Fruit fly (Drosophila melanogaster) whole organism, prepupa: Measurements from ENCODE around the gene CG8043.
A peak's percentile ranks its signal among the peaks of the same experiment; 100 is the strongest.

ENCODE experiments used
- Blimp-1 ChIP-seq: fragments of 200-800 bp; sonication (Bioruptor generic); optimal IDR thresholded peaks from 3 replicates; lab custom pipeline; 2017; ENCODE audit warnings: missing biosample characterization, missing genetic modification characterization, mild to moderate bottlenecking, moderate library complexity, missing genetic modification reagents
- CG10631 ChIP-seq: fragments of 200-800 bp; sonication (Bioruptor generic); optimal IDR thresholded peaks from 2 replicates; lab custom pipeline; 2016; ENCODE audit warnings: missing biosample characterization, missing genetic modification characterization
- CG10669 ChIP-seq: fragments of 200-800 bp; sonication (Bioruptor generic); optimal IDR thresholded peaks from 3 replicates; lab custom pipeline; 2018; ENCODE audit warnings: missing biosample characterization, mild to moderate bottlenecking, missing genetic modification characterization, moderate library complexity
- CG11762 ChIP-seq: fragments of 200-800 bp; sonication (Bioruptor generic); optimal IDR thresholded peaks from 3 replicates; lab custom pipeline; 2016; ENCODE audit warnings: missing biosample characterization, missing genetic modification characterization; ENCODE audit not compliant: insufficient read depth
- CG11902 ChIP-seq: fragments of 200-800 bp; sonication (Bioruptor generic); optimal IDR thresholded peaks from 3 replicates; lab custom pipeline; 2016; ENCODE audit warnings: missing biosample characterization, missing genetic modification characterization
- CG15336 ChIP-seq: fragments of 200-800 bp; sonication (Bioruptor generic); IDR thresholded peaks from 2 replicates; pipeline ENCODE4 v1.3.6; 2022; ENCODE audit warnings: missing biosample characterization, missing genetic modification characterization
- CG31627 ChIP-seq: fragments of 200-800 bp; sonication (Bioruptor generic); optimal IDR thresholded peaks from 3 replicates; lab custom pipeline; 2016; ENCODE audit warnings: missing biosample characterization, missing genetic modification characterization
- CG32006 ChIP-seq: fragments of 200-800 bp; sonication (Bioruptor generic); optimal IDR thresholded peaks from 3 replicates; lab custom pipeline; 2017; ENCODE audit warnings: missing biosample characterization, mild to moderate bottlenecking, missing genetic modification characterization
- CG34406 ChIP-seq: fragments of 200-800 bp; sonication (Bioruptor generic); optimal IDR thresholded peaks from 3 replicates; lab custom pipeline; 2016; ENCODE audit warnings: missing biosample characterization, missing genetic modification characterization
- CG4318 ChIP-seq: fragments of 200-800 bp; sonication (Bioruptor generic); optimal IDR thresholded peaks from 3 replicates; lab custom pipeline; 2017; ENCODE audit warnings: missing biosample characterization, mild to moderate bottlenecking, missing genetic modification characterization
- CG6163 ChIP-seq: fragments of 200-800 bp; sonication (Bioruptor generic); IDR thresholded peaks from 3 replicates; pipeline ENCODE4 v1.3.6; 2022; ENCODE audit warnings: missing biosample characterization, missing genetic modification characterization
- CG6276 ChIP-seq: fragments of 200-800 bp; sonication (Bioruptor generic); optimal IDR thresholded peaks from 2 replicates; lab custom pipeline; 2017; ENCODE audit warnings: missing biosample characterization, mild to moderate bottlenecking, missing genetic modification characterization
- CG6792 ChIP-seq: fragments of 200-800 bp; sonication (Bioruptor generic); optimal IDR thresholded peaks from 3 replicates; lab custom pipeline; 2016; ENCODE audit warnings: missing biosample characterization, missing genetic modification characterization
- CG6808 ChIP-seq: fragments of 200-800 bp; sonication (Bioruptor generic); optimal IDR thresholded peaks from 3 replicates; lab custom pipeline; 2017; ENCODE audit warnings: missing biosample characterization, missing genetic modification characterization, mild to moderate bottlenecking, moderate library complexity, missing genetic modification reagents
- CG6854 ChIP-seq: fragments of 200-800 bp; sonication (Bioruptor generic); optimal IDR thresholded peaks from 2 replicates; lab custom pipeline; 2017; ENCODE audit warnings: missing biosample characterization, mild to moderate bottlenecking, missing genetic modification characterization
- CG7368 ChIP-seq: fragments of 200-800 bp; sonication (Bioruptor generic); optimal IDR thresholded peaks from 3 replicates; lab custom pipeline; 2016; ENCODE audit warnings: missing biosample characterization, missing genetic modification characterization
- CG8119 ChIP-seq: fragments of 200-800 bp; sonication (Bioruptor generic); IDR thresholded peaks from 3 replicates; pipeline ENCODE4 v1.3.6; 2022; ENCODE audit warnings: missing biosample characterization, missing genetic modification characterization
- CG8319 ChIP-seq: fragments of 200-800 bp; sonication (Bioruptor generic); optimal IDR thresholded peaks from 3 replicates; lab custom pipeline; 2016; ENCODE audit warnings: missing biosample characterization, missing genetic modification characterization
- CG8632 ChIP-seq: fragments of 200-800 bp; sonication (Bioruptor generic); optimal IDR thresholded peaks from 3 replicates; lab custom pipeline; 2016; ENCODE audit warnings: missing biosample characterization, missing genetic modification characterization
- CG9139 ChIP-seq: fragments of 200-800 bp; sonication (Bioruptor generic); optimal IDR thresholded peaks from 3 replicates; lab custom pipeline; 2017; ENCODE audit warnings: missing biosample characterization, mild to moderate bottlenecking, missing genetic modification characterization
- Eip75B ChIP-seq: fragments of 200-800 bp; sonication (Bioruptor generic); optimal IDR thresholded peaks from 3 replicates; lab custom pipeline; 2016; ENCODE audit warnings: missing biosample characterization, missing genetic modification characterization
- Eip78C ChIP-seq: fragments of 200-800 bp; sonication (Bioruptor generic); peaks from one replicate; lab custom pipeline; 2016; ENCODE audit warnings: missing biosample characterization, missing genetic modification characterization
- Eip93F ChIP-seq: fragments of 200-800 bp; sonication (Bioruptor generic); optimal IDR thresholded peaks from 2 replicates; lab custom pipeline; 2016; ENCODE audit warnings: missing biosample characterization, mild to moderate bottlenecking, missing genetic modification characterization
- Ets21C ChIP-seq: fragments of 200-800 bp; sonication (Bioruptor generic); optimal IDR thresholded peaks from 3 replicates; lab custom pipeline; 2016; ENCODE audit warnings: missing biosample characterization, missing genetic modification characterization
- Ets96B ChIP-seq: fragments of 200-800 bp; optimal IDR thresholded peaks from 2 replicates; lab custom pipeline; 2019; ENCODE audit warnings: missing biosample characterization, mild to moderate bottlenecking, missing genetic modification characterization, moderate library complexity
- Gug ChIP-seq: fragments of 200-800 bp; sonication (Bioruptor generic); IDR thresholded peaks from 2 replicates; pipeline ENCODE4 v1.3.6; 2022; ENCODE audit warnings: missing biosample characterization, missing genetic modification characterization
- Hr38 ChIP-seq: sonication (Bioruptor generic); optimal IDR thresholded peaks from 2 replicates; lab custom pipeline; 2016; ENCODE audit warnings: missing biosample characterization, missing genetic modification characterization
- Hr39 ChIP-seq: fragments of 200-800 bp; sonication (Bioruptor generic); optimal IDR thresholded peaks from 2 replicates; lab custom pipeline; 2016; ENCODE audit warnings: missing biosample characterization, missing genetic modification characterization
- Hr4 ChIP-seq: fragments of 200-800 bp; sonication (Bioruptor generic); optimal IDR thresholded peaks from 3 replicates; lab custom pipeline; 2016; ENCODE audit warnings: missing biosample characterization, missing genetic modification characterization
- Lpt ChIP-seq: fragments of 200-800 bp; sonication (Bioruptor generic); optimal IDR thresholded peaks from 3 replicates; lab custom pipeline; 2016; ENCODE audit warnings: missing biosample characterization, missing genetic modification characterization
- Met ChIP-seq: fragments of 200-800 bp; sonication (Bioruptor generic); optimal IDR thresholded peaks from 3 replicates; lab custom pipeline; 2016; ENCODE audit warnings: missing biosample characterization, missing genetic modification characterization
- OdsH ChIP-seq: fragments of 200-800 bp; sonication (Bioruptor generic); optimal IDR thresholded peaks from 3 replicates; lab custom pipeline; 2016; ENCODE audit warnings: missing biosample characterization, missing genetic modification characterization
- Smox ChIP-seq: fragments of 200-800 bp; sonication (Bioruptor generic); optimal IDR thresholded peaks from 3 replicates; lab custom pipeline; 2016; ENCODE audit warnings: missing biosample characterization, missing genetic modification characterization
- Sox102F ChIP-seq: fragments of 200-800 bp; sonication (Bioruptor generic); optimal IDR thresholded peaks from 2 replicates; lab custom pipeline; 2016; ENCODE audit warnings: missing biosample characterization, mild to moderate bottlenecking, missing genetic modification characterization
- Sox14 ChIP-seq: fragments of 200-800 bp; sonication (Bioruptor generic); optimal IDR thresholded peaks from 3 replicates; lab custom pipeline; 2016; ENCODE audit warnings: missing biosample characterization, missing genetic modification characterization
- Sox15 ChIP-seq: fragments of 200-800 bp; sonication (Bioruptor generic); optimal IDR thresholded peaks from 3 replicates; lab custom pipeline; 2016; ENCODE audit warnings: missing biosample characterization, missing genetic modification characterization
- acj6 ChIP-seq: fragments of 200-800 bp; sonication (Bioruptor generic); optimal IDR thresholded peaks from 3 replicates; lab custom pipeline; 2016; ENCODE audit warnings: missing biosample characterization, missing genetic modification characterization
- cyc ChIP-seq: fragments of 200-800 bp; sonication (Bioruptor generic); optimal IDR thresholded peaks from 3 replicates; lab custom pipeline; 2016; ENCODE audit warnings: missing biosample characterization, missing genetic modification characterization
- dac ChIP-seq: fragments of 200-800 bp; sonication (Bioruptor generic); optimal IDR thresholded peaks from 2 replicates; lab custom pipeline; 2017; ENCODE audit warnings: missing biosample characterization, mild to moderate bottlenecking, missing genetic modification characterization
- dsx ChIP-seq: fragments of 200-800 bp; optimal IDR thresholded peaks from 3 replicates; lab custom pipeline; 2019; ENCODE audit warnings: missing biosample characterization, mild to moderate bottlenecking, missing genetic modification characterization, moderate library complexity; ENCODE audit not compliant: poor library complexity, severe bottlenecking
- eg ChIP-seq: fragments of 200-800 bp; sonication (Bioruptor generic); IDR thresholded peaks from 3 replicates; pipeline ENCODE4 v1.3.6; 2022; ENCODE audit warnings: missing biosample characterization, missing genetic modification characterization
- esn ChIP-seq: fragments of 200-800 bp; sonication (Bioruptor generic); optimal IDR thresholded peaks from 2 replicates; lab custom pipeline; 2016; ENCODE audit warnings: missing biosample characterization, mild to moderate bottlenecking, missing genetic modification characterization, moderate library complexity
- fd59A ChIP-seq: fragments of 200-800 bp; sonication (Bioruptor generic); optimal IDR thresholded peaks from 2 replicates; lab custom pipeline; 2017; ENCODE audit warnings: missing biosample characterization, mild to moderate bottlenecking, missing genetic modification characterization, missing genetic modification reagents
- fd85E ChIP-seq: fragments of 200-800 bp; sonication (Bioruptor generic); optimal IDR thresholded peaks from 3 replicates; lab custom pipeline; 2016; ENCODE audit warnings: missing biosample characterization, missing genetic modification characterization
- lz ChIP-seq: fragments of 200-800 bp; sonication (Bioruptor generic); optimal IDR thresholded peaks from 3 replicates; lab custom pipeline; 2016; ENCODE audit warnings: missing biosample characterization, missing genetic modification characterization
- net ChIP-seq: fragments of 200-800 bp; sonication (Bioruptor generic); optimal IDR thresholded peaks from 3 replicates; lab custom pipeline; 2016; ENCODE audit warnings: missing biosample characterization, missing genetic modification characterization
- pdm3 ChIP-seq: fragments of 200-800 bp; sonication (Bioruptor generic); optimal IDR thresholded peaks from 3 replicates; lab custom pipeline; 2016; ENCODE audit warnings: missing biosample characterization, missing genetic modification characterization
- salr ChIP-seq, 2 experiments: fragments of 200-800 bp; sonication (Bioruptor generic); optimal IDR thresholded peaks; 3 replicates each; lab custom pipeline; 2016 to 2018; ENCODE audit warnings: missing biosample characterization in 2 of 2, missing genetic modification characterization in 2 of 2, mild to moderate bottlenecking in 1 of 2
- spab ChIP-seq: fragments of 200-800 bp; sonication (Bioruptor generic); optimal IDR thresholded peaks from 2 replicates; lab custom pipeline; 2017; ENCODE audit warnings: missing biosample characterization, mild to moderate bottlenecking, missing genetic modification characterization, missing genetic modification reagents
- ss ChIP-seq, 2 experiments: fragments of 200-800 bp; sonication (Bioruptor generic); optimal IDR thresholded peaks; 2 replicates in 1 of 2; 3 replicates in 1 of 2; lab custom pipeline; 2017 to 2018; ENCODE audit warnings: mild to moderate bottlenecking in 2 of 2, missing biosample characterization in 2 of 2, missing genetic modification characterization in 2 of 2, moderate library complexity in 1 of 2
- svp ChIP-seq: fragments of 200-800 bp; sonication (Bioruptor generic); peaks from one replicate; lab custom pipeline; 2016; ENCODE audit warnings: missing biosample characterization, missing genetic modification characterization
- vri ChIP-seq: fragments of 200-800 bp; sonication (Bioruptor generic); optimal IDR thresholded peaks from 3 replicates; lab custom pipeline; 2016; ENCODE audit warnings: missing biosample characterization, mild to moderate bottlenecking, missing genetic modification characterization

The CG8043 gene

DNA sequence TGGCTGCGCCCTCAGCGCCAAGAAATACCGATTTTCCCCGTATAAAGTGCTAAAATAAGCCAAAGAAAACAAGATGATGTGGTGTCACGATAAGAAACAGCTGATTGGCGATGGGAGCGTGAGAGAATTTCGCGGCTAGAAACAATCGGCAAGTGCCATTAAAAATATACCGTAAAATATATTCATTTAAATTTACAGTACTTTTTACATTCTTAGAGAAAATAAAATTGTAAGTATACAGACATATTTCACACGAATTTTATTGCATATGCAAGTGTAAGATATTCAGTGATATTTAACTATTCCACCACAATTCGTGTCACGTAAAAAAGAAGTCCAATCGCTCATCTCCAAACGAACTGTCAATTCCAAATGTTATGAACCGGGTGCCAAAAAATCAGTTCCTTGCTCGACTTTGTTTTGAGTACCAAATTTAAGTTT, at the start of gene CG8043, which contains the start of the genes Unc50 and CG11755:
Gene CG8043 (plus strand): TSS at position 356 of the 441 bp plus-strand sequence.
Gene Unc50 (minus strand): TSS at position 54 of the 441 bp plus-strand sequence.
Gene CG11755 (plus strand): TSS at position 356 of the 441 bp plus-strand sequence.
- TF ChIP-seq spab (GFP tag; lab: Kevin White, UChicago) (no peak), CG8632 (GFP tag; lab: Kevin White, UChicago) (peak; percentile 44), svp (peak; percentile 94), CG6808 (GFP tag; lab: Kevin White, UChicago) (no peak), CG10669 (GFP tag; lab: Kevin White, UChicago) (peak; percentile 51), vri (GFP tag; lab: Kevin White, UChicago) (no peak), Eip75B (peak; percentile 74), dsx (GFP tag; lab: Kevin White, UChicago) (no peak), Hr39 (GFP tag; lab: Kevin White, UChicago) (peak; percentile 79), CG6792 (GFP tag; lab: Kevin White, UChicago) (peak; percentile 57), Sox14 (GFP tag; lab: Kevin White, UChicago) (peak; percentile 83), Hr38 (no peak), fd59A (GFP tag; lab: Kevin White, UChicago) (peak; percentile 33), ss (GFP tag; optimal IDR thresholded peaks at IDR 0.05; lab: Kevin White, UChicago) (no peak), CG11902 (GFP tag; lab: Kevin White, UChicago) (peak; percentile 54), esn (peak; percentile 86), Smox (GFP tag; lab: Kevin White, UChicago) (peak; percentile 81), Gug (GFP tag; lab: Robert Waterston, UW) (peak; percentile 60; the same call in 1 of the 2 replicates), Hr4 (GFP tag; lab: Kevin White, UChicago) (peak; percentile 79), OdsH (peak; percentile 81), net (GFP tag; lab: Kevin White, UChicago) (no peak), Sox15 (peak; percentile 62), salr (GFP tag; optimal IDR thresholded peaks at IDR 0.05; lab: Kevin White, UChicago) (peak in 1 of 2 experiments; percentile 24), Sox102F (GFP tag; lab: Kevin White, UChicago) (peak; percentile 80), cyc (GFP tag; lab: Kevin White, UChicago) (peak; percentile 81), Met (GFP tag; lab: Kevin White, UChicago) (no peak), Blimp-1 (peak; percentile 27), pdm3 (peak; percentile 77), dac (GFP tag; lab: Kevin White, UChicago) (peak; percentile 40), CG6854 (GFP tag; lab: Kevin White, UChicago) (no peak), CG9139 (GFP tag; lab: Kevin White, UChicago) (peak; percentile 25), Ets21C (peak; percentile 76), CG8119 (GFP tag; lab: Robert Waterston, UW) (peak; percentile 51; the same call in 1 of the 3 replicates), CG10631 (GFP tag; lab: Kevin White, UChicago) (peak; percentile 77), CG32006 (GFP tag; lab: Kevin White, UChicago) (peak; percentile 68), CG11762 (GFP tag; lab: Kevin White, UChicago) (peak; percentile 63), CG34406 (GFP tag; lab: Kevin White, UChicago) (peak; percentile 56), Eip93F (GFP tag; lab: Kevin White, UChicago) (peak; percentile 56), Eip78C (GFP tag; lab: Kevin White, UChicago) (no peak), CG4318 (GFP tag; lab: Kevin White, UChicago) (no peak), CG7368 (peak; percentile 34), CG6163 (GFP tag; lab: Robert Waterston, UW) (peak; percentile 67), acj6 (GFP tag; lab: Kevin White, UChicago) (peak; percentile 81), Lpt (GFP tag; lab: Kevin White, UChicago) (peak; percentile 14), CG6276 (no peak), Ets96B (tag; lab: Kevin White, UChicago) (peak; percentile 74), fd85E (peak; percentile 24), eg (GFP tag; lab: Robert Waterston, UW) (peak; percentile 52; the same call in 2 of the 3 replicates), lz (GFP tag; lab: Kevin White, UChicago) (peak; percentile 83), CG31627 (GFP tag; lab: Kevin White, UChicago) (peak; percentile 80), CG8319 (peak; percentile 41), CG15336 (no peak; the same call in 1 of the 2 replicates)
